Worm (Caenorhabditis elegans): ENCODE data around the gene eif-3.K.

The eif-3.K gene

ce11 chrV:12961085-12961560 lies 7.3 kb downstream of the eif-3.K start, which contains the start of gene mpst-7:
mpst-7 (minus strand) TSS chrV:12961135.
- TF ChIP-seq M03D4.4 (tag; optimal IDR thresholded peaks at IDR 0.05) (no peak), lin-32 (GFP tag; optimal IDR thresholded peaks at IDR 0.05) (no peak), unc-62 (GFP tag; optimal IDR thresholded peaks at IDR 0.05) (no peak), nhr-28 (tag; optimal IDR thresholded peaks at IDR 0.05) (no peak), lsy-2 (tag; optimal IDR thresholded peaks at IDR 0.05) (no peak), ces-1 (GFP tag; optimal IDR thresholded peaks at IDR 0.05) (no peak), nhr-76 (tag; optimal IDR thresholded peaks at IDR 0.05) (no peak), nhr-237 (tag; optimal IDR thresholded peaks at IDR 0.05) (no peak), drap-1 (GFP tag; optimal IDR thresholded peaks at IDR 0.05) (no peak), unc-39 (tag; optimal IDR thresholded peaks at IDR 0.05) (no peak), bed-3 (GFP tag; optimal IDR thresholded peaks at IDR 0.05) (no peak), ztf-11 (tag; optimal IDR thresholded peaks at IDR 0.05) (no peak)

DNA sequence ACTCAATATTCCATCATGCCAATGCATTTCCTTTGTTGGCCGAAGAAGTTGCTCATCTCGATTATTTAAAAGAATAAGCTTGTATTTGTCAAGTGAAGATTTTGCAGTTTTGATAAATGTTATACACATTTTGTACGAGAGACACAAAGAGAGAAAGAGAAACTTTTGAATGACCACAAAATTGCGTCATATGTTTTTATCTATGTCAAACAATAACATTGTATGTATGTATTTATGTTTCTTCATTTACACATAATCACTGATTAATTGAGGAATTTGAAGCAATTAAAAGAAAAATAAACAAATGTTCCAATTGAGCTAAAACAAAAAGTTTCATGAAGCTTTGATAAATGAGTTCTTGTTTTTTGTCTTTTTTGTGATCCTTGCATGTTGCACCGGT lies 9.4 kb downstream of the eif-3.K start, which contains the start of gene hrg-9:
TSS of gene hrg-9 (minus strand) at position 152 of the 400 bp plus-strand sequence.
- peak; percentile 62 for TF ChIP-seq zip-8 (tag; optimal IDR thresholded peaks at IDR 0.05)
- TF ChIP-seq lsy-2 (tag; optimal IDR thresholded peaks at IDR 0.05): no peak

DNA sequence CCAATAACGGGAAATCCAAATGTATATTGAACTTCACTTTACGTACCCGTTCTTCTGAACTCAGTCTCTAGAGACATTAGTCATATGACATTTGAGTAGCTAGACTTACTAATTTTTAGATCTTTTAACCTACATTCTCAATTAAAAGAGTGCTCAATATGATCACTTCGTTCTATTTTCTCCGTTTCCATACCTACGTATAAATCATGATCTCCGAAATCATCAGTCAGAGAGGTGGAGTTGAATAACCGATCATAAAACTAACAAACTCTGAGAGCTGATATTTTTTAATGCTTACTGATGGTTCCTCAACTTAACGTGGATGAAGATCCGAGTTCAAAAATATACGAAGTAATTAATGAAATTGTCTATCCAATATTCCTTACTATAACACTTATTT lies 10.3 kb downstream of the eif-3.K start, which contains the start of gene srd-35:
TSS of gene srd-35 (plus strand) at position 301 of the 400 bp plus-strand sequence.
- TF ChIP-seq unc-120 (tag; optimal IDR thresholded peaks at IDR 0.05; ENCODE audit: poor library complexity, severe bottlenecking) (no peak), lin-32 (GFP tag; optimal IDR thresholded peaks at IDR 0.05) (no peak), cnd-1 (tag; optimal IDR thresholded peaks at IDR 0.05) (no peak), hlh-1 (tag; optimal IDR thresholded peaks at IDR 0.05) (no peak), mls-2 (tag; optimal IDR thresholded peaks at IDR 0.05) (no peak), lsy-2 (tag; optimal IDR thresholded peaks at IDR 0.05) (no peak), blmp-1 (tag; optimal IDR thresholded peaks at IDR 0.05) (no peak), sptf-1 (tag; optimal IDR thresholded peaks at IDR 0.05) (no peak), elt-1 (tag; optimal IDR thresholded peaks at IDR 0.05; ENCODE audit: borderline replicate concordance, insufficient read depth) (no peak), tbx-8 (GFP tag; optimal IDR thresholded peaks at IDR 0.05) (no peak), nhr-237 (tag; optimal IDR thresholded peaks at IDR 0.05) (no peak), snpc-4 (tag; optimal IDR thresholded peaks at IDR 0.05) (no peak), mep-1 (tag; optimal IDR thresholded peaks at IDR 0.05) (no peak), nhr-28 (tag; optimal IDR thresholded peaks at IDR 0.05) (no peak)

DNA sequence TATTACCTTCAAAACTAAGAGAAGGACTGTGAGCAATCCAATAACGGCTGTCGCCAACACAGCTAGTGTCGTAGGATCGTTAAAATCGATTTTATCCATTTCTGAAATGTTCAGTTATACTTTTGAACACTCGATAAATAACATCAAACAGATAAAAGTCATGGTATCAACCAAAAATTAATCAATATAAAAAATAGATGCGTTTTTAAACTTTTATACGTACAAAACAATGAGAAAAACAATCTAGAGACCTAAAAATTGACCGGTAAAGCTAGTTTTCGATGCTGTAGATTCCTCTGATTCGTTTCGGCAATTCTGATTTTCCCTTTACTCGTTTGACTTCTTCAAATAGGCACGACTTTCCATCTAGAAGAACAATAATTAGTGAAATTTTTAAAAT lies 13.3 kb downstream of the eif-3.K start, which contains the start of gene R186.3:
TSS of gene R186.3 (minus strand) at position 101 of the 400 bp plus-strand sequence.
- TF ChIP-seq M03D4.4 (tag; optimal IDR thresholded peaks at IDR 0.05) (no peak), ces-1 (GFP tag; optimal IDR thresholded peaks at IDR 0.05) (no peak)

DNA sequence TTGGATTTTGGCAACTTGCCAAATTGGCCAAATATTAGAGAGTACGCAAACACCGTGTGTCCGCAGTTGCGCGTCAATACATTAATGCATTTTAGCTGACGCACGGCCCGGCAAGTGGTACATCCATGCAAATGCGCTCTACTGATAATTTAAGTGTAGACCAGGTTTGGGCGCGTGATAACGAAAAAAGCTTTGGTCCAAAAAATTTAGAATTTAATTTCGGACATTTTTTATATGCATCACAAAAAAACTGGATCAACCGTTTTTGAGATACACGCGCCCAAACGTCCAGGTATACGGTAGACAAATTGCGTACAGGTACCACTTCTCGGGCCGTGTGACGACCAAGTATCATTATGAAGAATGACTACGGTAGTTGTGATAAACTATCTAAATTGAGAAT lies 14.1 kb downstream of the eif-3.K start, which contains the start of gene R186.8:
TSS of gene R186.8 (minus strand) at position 58 of the 403 bp plus-strand sequence.
- peak; percentile 23 for TF ChIP-seq nhr-237 (tag; optimal IDR thresholded peaks at IDR 0.05)
- peak; percentile 51 for TF ChIP-seq unc-120 (tag; optimal IDR thresholded peaks at IDR 0.05; ENCODE audit: poor library complexity, severe bottlenecking)
- TF ChIP-seq lin-13 (tag; optimal IDR thresholded peaks at IDR 0.05): peak; percentile 21
- peak; percentile 63 for TF ChIP-seq ces-1 (GFP tag; optimal IDR thresholded peaks at IDR 0.05)
- peak; percentile 90 for TF ChIP-seq lsy-2 (tag; optimal IDR thresholded peaks at IDR 0.05)
- peak; percentile 15 for TF ChIP-seq sptf-1 (tag; optimal IDR thresholded peaks at IDR 0.05)
- peak; percentile 20 for TF ChIP-seq mls-2 (tag; optimal IDR thresholded peaks at IDR 0.05)

- TF ChIP-seq ceh-83 (GFP tag; optimal IDR thresholded peaks at IDR 0.05) (no peak), ces-1 (GFP tag; optimal IDR thresholded peaks at IDR 0.05) (no peak), nhr-76 (tag; optimal IDR thresholded peaks at IDR 0.05) (no peak), elt-1 (tag; optimal IDR thresholded peaks at IDR 0.05; ENCODE audit: borderline replicate concordance, insufficient read depth) (no peak), tbx-8 (GFP tag; optimal IDR thresholded peaks at IDR 0.05) (no peak), bed-3 (GFP tag; optimal IDR thresholded peaks at IDR 0.05) (no peak), nhr-2 (tag; optimal IDR thresholded peaks at IDR 0.05) (no peak), lsy-2 (tag; optimal IDR thresholded peaks at IDR 0.05) (no peak), M03D4.4 (tag; optimal IDR thresholded peaks at IDR 0.05) (no peak), mab-5 (tag; optimal IDR thresholded peaks at IDR 0.05) (no peak), ceh-39 (tag; optimal IDR thresholded peaks at IDR 0.05) (no peak)
These were observed 14.8 kb downstream of the eif-3.K start, which contains the start of gene lin-46 for ce11 chrV:12968555-12968954. lin-46 (plus strand) TSS chrV:12968855.

Data from whole organism, mixed stage, embryonic.